Worm (Caenorhabditis elegans) whole organism, late embryonic: ENCODE measurements around the gene lgc-23.

Experiments used
- K02D7.2 ChIP-seq: sonication (generic microtip); optimal IDR thresholded peaks from 2 replicates; lab custom pipeline; 2017; ENCODE audit warnings: mild to moderate bottlenecking, missing genetic modification characterization, missing compliant biosample characterization
- dve-1 ChIP-seq: sonication (generic microtip); optimal IDR thresholded peaks from 2 replicates; lab custom pipeline; 2017; ENCODE audit warnings: antibody characterized with exemption, mild to moderate bottlenecking, missing genetic modification characterization, missing compliant biosample characterization
- lin-11 ChIP-seq: fragments of 200-800 bp; sonication (Bioruptor generic); optimal IDR thresholded peaks from 2 replicates; lab custom pipeline; 2018; ENCODE audit warnings: mild to moderate bottlenecking, missing genetic modification characterization, missing compliant biosample characterization
- nhr-232 ChIP-seq: sonication (generic microtip); optimal IDR thresholded peaks from 2 replicates; lab custom pipeline; 2016; ENCODE audit warnings: missing genetic modification characterization, missing compliant biosample characterization
- pag-3 ChIP-seq: sonication (generic microtip); optimal IDR thresholded peaks from 2 replicates; lab custom pipeline; 2016; ENCODE audit warnings: missing compliant biosample characterization, missing genetic modification characterization, borderline replicate concordance
- pat-9 ChIP-seq: fragments of 200-800 bp; sonication (Bioruptor generic); optimal IDR thresholded peaks from 2 replicates; lab custom pipeline; 2018; ENCODE audit warnings: mild to moderate bottlenecking, missing genetic modification characterization, moderate library complexity, missing compliant biosample characterization
- rnt-1 ChIP-seq: sonication (generic microtip); optimal IDR thresholded peaks from 2 replicates; lab custom pipeline; 2016; ENCODE audit warnings: missing genetic modification characterization, missing compliant biosample characterization
- ztf-16 ChIP-seq: sonication (generic microtip); optimal IDR thresholded peaks from 2 replicates; lab custom pipeline; 2017; ENCODE audit warnings: missing genetic modification characterization, missing compliant biosample characterization

ce11 chrX:12097995-12098394 is 33.0 kb downstream of the lgc-23 start:
- TF ChIP-seq rnt-1 (tag; lab: Kevin White, UChicago) = no peak
- TF ChIP-seq K02D7.2 (tag; lab: Kevin White, UChicago) = no peak
- TF ChIP-seq dve-1 (tag; lab: Kevin White, UChicago) = no peak
- TF ChIP-seq nhr-232 = no peak
- TF ChIP-seq pag-3 (tag; lab: Kevin White, UChicago) = no peak
- no peak for TF ChIP-seq pat-9 (tag; lab: Kevin White, UChicago)
- no peak for TF ChIP-seq lin-11
- TF ChIP-seq ztf-16 (tag; lab: Kevin White, UChicago) = no peak
